Worm (Caenorhabditis elegans) whole organism, L1 larva: ENCODE data around the gene M195.2.

ENCODE experiments used
- aly-2 ChIP-seq: fragments of 150-350 bp; optimal IDR thresholded peaks from 2 replicates; lab custom pipeline; 2014; ENCODE audit warnings: missing biosample characterization, missing genetic modification characterization
- blmp-1 ChIP-seq: fragments of 150-350 bp; optimal IDR thresholded peaks from 2 replicates; lab custom pipeline; 2014; ENCODE audit warnings: missing biosample characterization, missing genetic modification characterization
- egl-27 ChIP-seq, 2 experiments: fragments of 150-350 bp in 1 of 2; sonication (generic microtip); optimal IDR thresholded peaks; 3 replicates each; lab custom pipeline; 2017 to 2018; ENCODE audit warnings: missing biosample characterization in 2 of 2, missing genetic modification characterization in 2 of 2, missing genetic modification reagents in 2 of 2
- elt-3 ChIP-seq, 6 experiments: fragments of 150-350 bp in 1 of 6; sonication (generic microtip); optimal IDR thresholded peaks; 2 replicates each; lab custom pipeline; 2017 to 2018; ENCODE audit warnings: missing biosample characterization in 6 of 6, missing genetic modification characterization in 6 of 6, inconsistent platforms in 1 of 6
- ets-5 ChIP-seq: fragments of 200-800 bp; sonication (Bioruptor generic); IDR thresholded peaks from 2 replicates; pipeline ENCODE4 v1.3.6; 2022; ENCODE audit warnings: missing genetic modification characterization, missing compliant biosample characterization
- lsy-2 ChIP-seq, 2 experiments: fragments of 150-350 bp; optimal IDR thresholded peaks; 2 replicates each; lab custom pipeline; 2014; ENCODE audit warnings: missing biosample characterization in 2 of 2, missing genetic modification characterization in 2 of 2
- nhr-76 ChIP-seq: sonication (generic microtip); optimal IDR thresholded peaks from 2 replicates; lab custom pipeline; 2017; ENCODE audit warnings: missing biosample characterization, missing genetic modification characterization
- pag-3 ChIP-seq: sonication (generic microtip); optimal IDR thresholded peaks from 2 replicates; lab custom pipeline; 2017; ENCODE audit warnings: missing genetic modification characterization, mild to moderate bottlenecking, missing compliant biosample characterization, antibody characterized with exemption, borderline replicate concordance; ENCODE audit not compliant: insufficient read depth
- snpc-4 ChIP-seq: fragments of 150-350 bp; optimal IDR thresholded peaks from 2 replicates; lab custom pipeline; 2014; ENCODE audit warnings: missing biosample characterization, missing genetic modification characterization
- xbp-1 ChIP-seq: sonication (generic microtip); optimal IDR thresholded peaks from 2 replicates; lab custom pipeline; 2016; ENCODE audit warnings: missing genetic modification characterization, missing compliant biosample characterization
- zag-1 ChIP-seq: fragments of 150-350 bp; optimal IDR thresholded peaks from 2 replicates; lab custom pipeline; 2014; ENCODE audit warnings: missing biosample characterization, missing genetic modification characterization
- ztf-11 ChIP-seq, 2 experiments: sonication (generic microtip); optimal IDR thresholded peaks; 2 replicates each; lab custom pipeline; 2016 to 2017; ENCODE audit warnings: missing genetic modification characterization in 2 of 2, missing biosample characterization in 1 of 2, missing compliant biosample characterization in 1 of 2

DNA sequence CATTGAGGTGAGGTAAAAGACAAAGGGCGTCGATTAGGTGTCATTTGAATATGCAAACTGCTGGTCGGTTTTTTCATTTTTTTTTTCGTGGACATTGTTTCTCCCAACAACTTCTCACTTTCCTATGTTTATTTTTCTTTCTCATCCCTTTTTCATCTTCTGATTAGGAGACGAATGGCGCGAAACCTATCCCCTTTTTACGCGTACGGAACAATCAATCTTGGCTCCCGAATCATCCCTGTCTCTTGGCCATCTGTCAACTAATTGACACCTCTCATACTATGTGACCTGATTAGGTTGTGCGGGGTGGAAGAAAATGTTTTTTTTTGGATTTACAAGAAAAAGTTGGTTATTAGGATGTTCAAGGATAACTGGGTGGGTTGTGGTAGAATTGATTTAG lies 15.8 kb upstream of the M195.2 start:
- TF ChIP-seq ets-5 (no peak), nhr-76 (no peak), zag-1 (tag; lab: Kevin White, UChicago) (no peak), aly-2 (no peak), egl-27 (tag; optimal IDR thresholded peaks at IDR 0.05; lab: Kevin White, UChicago) (no peak), snpc-4 (tag; lab: Kevin White, UChicago) (no peak), ztf-11 (tag; optimal IDR thresholded peaks at IDR 0.05; lab: Kevin White, UChicago) (no peak), xbp-1 (tag; lab: Kevin White, UChicago) (no peak), elt-3 (tag; optimal IDR thresholded peaks at IDR 0.05; lab: Kevin White, UChicago) (no peak), pag-3 (tag; lab: Kevin White, UChicago) (no peak), lsy-2 (tag; optimal IDR thresholded peaks at IDR 0.05; lab: Kevin White, UChicago) (no peak), blmp-1 (tag; lab: Kevin White, UChicago) (peak; percentile 75)
